Worm (Caenorhabditis elegans) whole organism, midembryonic: ENCODE results near the gene F58E6.11.
A peak's percentile ranks its signal among the peaks of the same experiment; 100 is the strongest.

Experiments used
- T22C8.4 ChIP-seq: fragments of 200-800 bp; sonication (Bioruptor generic); IDR thresholded peaks from 2 replicates; pipeline ENCODE4 v1.3.6; 2022; ENCODE audit warnings: missing genetic modification characterization, missing compliant biosample characterization
- cog-1 ChIP-seq: sonication (generic microtip); optimal IDR thresholded peaks from 2 replicates; lab custom pipeline; 2016; ENCODE audit warnings: missing genetic modification characterization, missing compliant biosample characterization
- flt-1 ChIP-seq: fragments of 200-800 bp; sonication (Bioruptor generic); IDR thresholded peaks from 2 replicates; pipeline ENCODE4 v1.3.6; 2022; ENCODE audit warnings: missing genetic modification characterization, missing compliant biosample characterization
- klf-2 ChIP-seq: fragments of 200-800 bp; sonication (Bioruptor generic); conservative IDR thresholded peaks from 2 replicates; pipeline ENCODE4 v1.3.6; 2022; ENCODE audit warnings: missing genetic modification reagents, missing genetic modification characterization, missing compliant biosample characterization
- med-1 ChIP-seq: sonication (generic microtip); optimal IDR thresholded peaks from 2 replicates; lab custom pipeline; 2017; ENCODE audit warnings: missing genetic modification characterization, mild to moderate bottlenecking, missing compliant biosample characterization, antibody characterized with exemption, missing genetic modification reagents; ENCODE audit not compliant: insufficient read depth
- ref-1 ChIP-seq: fragments of 200-800 bp; sonication (Bioruptor generic); conservative IDR thresholded peaks from 2 replicates; pipeline ENCODE4 v1.3.6; 2022; ENCODE audit warnings: missing genetic modification reagents, missing genetic modification characterization, missing compliant biosample characterization
- tab-1 ChIP-seq: fragments of 200-800 bp; sonication (Bioruptor generic); IDR thresholded peaks from 2 replicates; pipeline ENCODE4 v1.3.6; 2022; ENCODE audit warnings: missing genetic modification characterization, missing compliant biosample characterization
- ztf-23 ChIP-seq: fragments of 200-800 bp; sonication (Bioruptor generic); IDR thresholded peaks from 2 replicates; pipeline ENCODE4 v1.3.6; 2022; ENCODE audit warnings: missing genetic modification reagents, missing genetic modification characterization, missing compliant biosample characterization
- ztf-29 ChIP-seq: fragments of 200-800 bp; sonication (Bioruptor generic); IDR thresholded peaks from 2 replicates; pipeline ENCODE4 v1.3.6; 2022; ENCODE audit warnings: missing genetic modification reagents, missing genetic modification characterization, missing compliant biosample characterization

Gene F58E6.11

DNA sequence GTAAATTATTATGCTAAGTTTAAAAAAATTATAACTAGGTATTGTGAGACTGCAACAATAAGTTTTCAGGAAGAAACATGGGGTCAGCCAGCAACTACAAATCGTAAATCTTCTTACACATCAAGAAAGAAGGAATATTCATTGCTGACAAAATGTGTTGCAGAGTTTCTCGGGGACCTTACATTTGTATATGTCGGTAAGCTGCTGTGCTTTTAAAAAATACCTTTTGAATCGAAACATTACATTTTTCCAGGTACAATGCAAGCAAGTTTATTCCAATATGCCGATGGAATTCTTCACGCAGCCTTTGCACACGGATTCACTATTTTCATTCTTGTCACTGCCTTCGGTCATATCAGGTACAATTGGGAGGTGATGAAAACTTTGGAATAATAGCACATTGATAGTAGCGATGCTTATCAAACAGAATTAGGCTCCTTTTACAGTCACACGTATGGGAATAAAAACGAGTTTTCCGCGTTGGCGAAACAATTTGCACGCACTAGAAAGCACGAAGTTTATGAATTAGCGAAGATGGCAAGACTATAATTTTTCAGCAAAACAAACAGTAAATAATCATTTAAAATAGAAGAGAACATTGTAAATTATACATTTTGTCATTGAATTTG, 19.6 kb downstream of the F58E6.11 start:
- TF ChIP-seq cog-1 (no peak), tab-1 (no peak), T22C8.4 (no peak), ztf-23 (GFP tag; lab: Robert Waterston, UW) (no peak), med-1 (GFP tag; lab: Kevin White, UChicago) (no peak), klf-2 (no peak), flt-1 (GFP tag; lab: Robert Waterston, UW) (no peak), ref-1 (no peak), ztf-29 (GFP tag; lab: Robert Waterston, UW) (no peak)

DNA sequence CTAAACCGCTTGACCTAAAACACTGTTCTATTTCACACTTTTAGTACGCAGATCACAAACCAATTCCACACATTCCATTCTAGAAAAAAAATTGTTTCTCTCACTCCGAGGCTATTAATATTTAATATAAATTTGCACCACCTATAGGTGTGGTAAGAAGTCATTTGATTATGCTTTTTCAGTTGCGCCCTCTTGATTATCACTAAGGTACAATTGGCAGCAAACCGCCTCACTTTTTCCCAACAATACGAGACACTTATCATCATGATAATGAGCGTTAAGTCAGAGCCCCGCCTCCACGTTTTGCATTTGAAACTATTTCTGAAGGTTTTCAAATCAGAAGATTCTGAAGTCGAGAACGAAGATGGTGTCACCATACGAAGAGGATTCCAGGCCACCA, 20.5 kb downstream of the F58E6.11 start, which contains the start of gene aqp-4:
Gene aqp-4, plus strand, starts transcription at position 270 of the 400 bp plus-strand sequence.
- TF ChIP-seq klf-2 (no peak), ztf-29 (GFP tag; lab: Robert Waterston, UW) (no peak), ref-1 (no peak), cog-1 (no peak), ztf-23 (GFP tag; lab: Robert Waterston, UW) (no peak), flt-1 (GFP tag; lab: Robert Waterston, UW) (no peak)

DNA sequence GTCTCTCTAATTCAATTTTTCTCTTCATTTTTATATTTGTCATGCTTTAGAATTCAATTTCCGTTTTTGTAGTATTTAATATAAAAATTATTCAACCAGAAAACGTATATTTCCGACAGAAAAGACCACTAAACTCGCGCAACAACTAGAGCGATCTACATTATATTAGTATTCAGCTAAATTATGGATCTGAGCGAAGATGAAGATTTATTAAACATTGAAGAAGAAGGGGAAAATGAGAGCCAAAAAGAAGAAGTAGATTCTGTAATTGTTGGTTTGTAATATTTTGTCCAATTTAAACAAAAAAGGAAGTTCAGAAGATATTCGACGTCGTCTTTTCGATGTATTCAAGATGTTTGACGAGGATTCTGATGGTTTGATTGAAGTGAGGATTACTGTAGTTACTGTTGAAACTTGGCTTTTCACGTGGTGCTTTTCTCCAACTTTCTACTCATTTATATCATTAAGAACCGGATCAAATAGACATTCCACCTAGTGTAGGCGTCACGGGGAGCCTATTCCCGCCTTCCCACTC, 23.8 kb downstream of the F58E6.11 start, which contains the start of gene cal-7:
Gene cal-7, plus strand, starts transcription at position 184 of the 535 bp plus-strand sequence.
- TF ChIP-seq med-1 (GFP tag; lab: Kevin White, UChicago) (no peak), ztf-29 (GFP tag; lab: Robert Waterston, UW) (no peak), ref-1 (no peak), tab-1 (no peak), klf-2 (no peak), flt-1 (GFP tag; lab: Robert Waterston, UW) (no peak), ztf-23 (GFP tag; lab: Robert Waterston, UW) (no peak)

DNA sequence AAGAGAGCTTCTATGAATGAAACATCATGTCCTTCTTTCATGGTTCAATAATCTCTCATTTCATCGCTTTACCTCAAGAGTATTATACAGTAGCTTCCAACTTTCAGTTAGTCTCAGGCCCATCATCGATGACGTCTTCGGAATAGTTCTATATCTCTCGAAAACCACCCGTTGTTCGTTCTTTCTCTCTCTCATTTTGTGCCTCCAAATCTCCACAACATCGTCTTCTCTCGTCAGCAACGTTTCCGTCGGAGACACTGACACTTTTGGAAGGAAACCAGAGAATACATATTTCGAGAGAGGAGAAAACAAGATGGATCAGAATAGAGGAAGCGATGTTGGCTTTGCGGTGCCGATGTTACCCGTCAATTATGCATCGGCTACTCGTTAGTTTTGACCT, 25.9 kb downstream of the F58E6.11 start:
- TF ChIP-seq ref-1 = no peak
- TF ChIP-seq klf-2 = no peak
- no peak for TF ChIP-seq cog-1
- no peak for TF ChIP-seq ztf-23 (GFP tag; lab: Robert Waterston, UW)
- TF ChIP-seq tab-1 = no peak
- TF ChIP-seq T22C8.4 = no peak
- TF ChIP-seq ztf-29 (GFP tag; lab: Robert Waterston, UW) = no peak
- TF ChIP-seq med-1 (GFP tag; lab: Kevin White, UChicago) = no peak
- TF ChIP-seq flt-1 (GFP tag; lab: Robert Waterston, UW) = no peak

DNA sequence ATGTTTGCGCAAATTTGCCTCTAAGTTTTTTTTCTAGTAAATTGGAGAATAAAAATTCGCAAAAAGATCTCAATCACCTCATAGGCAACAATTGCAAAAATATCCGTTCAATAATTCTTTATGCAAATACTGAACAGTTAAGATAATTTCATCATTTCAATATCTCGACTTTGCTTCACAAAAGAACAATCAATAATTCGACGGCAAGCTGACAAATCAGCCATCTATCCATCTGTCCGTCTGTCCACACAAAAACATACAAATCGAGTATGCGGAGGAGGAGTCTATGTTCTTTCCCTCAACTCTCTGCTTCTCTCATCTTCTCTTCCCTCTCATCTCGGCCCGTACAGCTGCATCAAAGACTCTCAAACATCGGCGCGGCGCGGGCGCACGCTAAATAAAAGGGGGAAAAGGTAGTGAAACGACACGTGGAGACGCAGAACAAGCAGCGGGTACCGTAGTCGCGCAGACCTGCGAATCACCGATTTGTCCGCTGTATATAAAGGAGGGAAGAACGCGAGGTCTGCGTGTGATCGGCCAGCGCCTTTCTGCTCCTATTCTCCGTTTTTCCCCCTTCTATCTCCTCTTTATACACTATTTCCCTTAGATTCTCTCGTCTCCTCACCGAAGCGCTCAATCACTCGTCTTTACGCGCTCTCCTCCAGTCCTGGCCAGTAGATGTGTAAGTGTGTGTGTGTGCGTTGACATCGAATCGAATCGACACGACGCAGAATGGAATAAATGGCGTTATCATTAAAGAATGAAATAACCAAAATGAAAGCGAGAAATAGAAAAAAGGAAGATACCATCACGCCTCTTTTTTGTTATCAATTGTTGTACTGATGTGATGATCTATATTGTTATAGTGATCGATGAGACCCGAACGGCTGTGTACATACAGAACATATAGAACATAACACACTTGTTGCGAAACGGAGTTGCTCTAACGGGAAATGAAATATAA, 26.8 kb downstream of the F58E6.11 start:
- TF ChIP-seq ref-1 = 0 out of 2 replicates have a peak, but pooled peaks have one; percentile 27
- no peak for TF ChIP-seq ztf-29 (GFP tag; lab: Robert Waterston, UW)
- TF ChIP-seq med-1 (GFP tag; lab: Kevin White, UChicago) = no peak
- peak; percentile 73; the same call in 1 of the 2 replicates for TF ChIP-seq ztf-23 (GFP tag; lab: Robert Waterston, UW)
- no peak; the same call in 1 of the 2 replicates for TF ChIP-seq tab-1
- peak; percentile 97 for TF ChIP-seq cog-1
- TF ChIP-seq flt-1 (GFP tag; lab: Robert Waterston, UW) = peak; percentile 77
- no peak for TF ChIP-seq klf-2
- peak; percentile 63; the same call in 1 of the 2 replicates for TF ChIP-seq T22C8.4

DNA sequence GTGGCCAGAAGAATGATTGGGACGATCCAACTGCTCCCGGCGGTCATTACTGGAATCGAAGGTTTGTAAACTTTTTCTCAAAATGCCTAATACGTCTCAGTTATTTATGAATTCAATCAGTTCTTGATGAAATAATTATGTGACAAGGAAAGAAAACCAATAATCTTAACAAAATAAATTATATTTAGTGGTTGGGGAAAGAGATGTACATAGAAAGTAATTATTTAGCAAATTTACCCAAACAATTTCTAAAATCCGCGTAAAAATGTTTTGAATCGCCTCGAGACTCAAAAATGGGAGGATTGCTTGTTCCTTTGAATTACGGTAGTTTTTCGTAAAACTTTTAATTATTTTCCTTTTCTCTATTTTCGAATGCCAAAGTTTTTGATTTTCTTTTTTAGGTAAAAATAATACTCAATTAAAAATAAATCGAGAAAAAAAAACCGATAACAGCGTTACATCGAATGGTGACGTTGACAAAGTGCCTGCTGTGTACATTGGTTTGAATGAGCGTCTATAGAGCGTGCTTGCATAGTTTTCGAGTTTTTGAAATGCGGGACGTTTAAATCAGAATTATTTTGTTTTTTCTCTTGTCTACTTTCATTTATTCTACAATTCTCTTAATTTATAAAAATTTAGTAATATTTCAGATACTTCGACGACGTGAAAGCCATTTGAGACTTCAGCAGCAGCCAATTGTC, 28.2 kb downstream of the F58E6.11 start, which contains the start of the genes aagr-3 and drap-1:
Gene aagr-3, minus strand, starts transcription at position 51 of the 701 bp plus-strand sequence.
Gene drap-1, plus strand, starts transcription at position 645 of the 701 bp plus-strand sequence.
- TF ChIP-seq ref-1 (no peak), cog-1 (no peak), klf-2 (no peak), tab-1 (no peak), ztf-23 (GFP tag; lab: Robert Waterston, UW) (no peak), flt-1 (GFP tag; lab: Robert Waterston, UW) (no peak), T22C8.4 (no peak), ztf-29 (GFP tag; lab: Robert Waterston, UW) (no peak), med-1 (GFP tag; lab: Kevin White, UChicago) (no peak)

DNA sequence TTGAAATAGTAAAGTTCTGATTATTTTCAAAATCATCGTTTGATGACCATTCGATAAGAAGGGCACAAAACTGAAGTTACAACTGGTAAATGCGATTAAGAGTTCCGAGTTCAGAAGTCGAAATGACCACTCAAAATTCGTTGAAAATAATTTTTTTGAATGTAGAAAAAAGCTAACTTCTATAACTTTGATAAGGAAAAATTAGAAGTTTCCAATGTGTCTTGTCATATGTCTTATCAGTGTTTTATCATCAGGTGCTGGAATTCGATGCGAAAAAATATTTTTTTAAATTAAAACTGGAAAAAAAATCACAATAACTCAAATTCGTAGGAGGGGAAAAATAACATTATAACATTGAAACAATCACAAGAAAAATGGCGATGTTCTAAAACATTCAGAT, 32.1 kb downstream of the F58E6.11 start:
- no peak for TF ChIP-seq T22C8.4
- TF ChIP-seq tab-1 = no peak
- TF ChIP-seq ztf-23 (GFP tag; lab: Robert Waterston, UW) = no peak
- TF ChIP-seq klf-2 = no peak
- no peak for TF ChIP-seq flt-1 (GFP tag; lab: Robert Waterston, UW)
- TF ChIP-seq ztf-29 (GFP tag; lab: Robert Waterston, UW) = no peak

DNA sequence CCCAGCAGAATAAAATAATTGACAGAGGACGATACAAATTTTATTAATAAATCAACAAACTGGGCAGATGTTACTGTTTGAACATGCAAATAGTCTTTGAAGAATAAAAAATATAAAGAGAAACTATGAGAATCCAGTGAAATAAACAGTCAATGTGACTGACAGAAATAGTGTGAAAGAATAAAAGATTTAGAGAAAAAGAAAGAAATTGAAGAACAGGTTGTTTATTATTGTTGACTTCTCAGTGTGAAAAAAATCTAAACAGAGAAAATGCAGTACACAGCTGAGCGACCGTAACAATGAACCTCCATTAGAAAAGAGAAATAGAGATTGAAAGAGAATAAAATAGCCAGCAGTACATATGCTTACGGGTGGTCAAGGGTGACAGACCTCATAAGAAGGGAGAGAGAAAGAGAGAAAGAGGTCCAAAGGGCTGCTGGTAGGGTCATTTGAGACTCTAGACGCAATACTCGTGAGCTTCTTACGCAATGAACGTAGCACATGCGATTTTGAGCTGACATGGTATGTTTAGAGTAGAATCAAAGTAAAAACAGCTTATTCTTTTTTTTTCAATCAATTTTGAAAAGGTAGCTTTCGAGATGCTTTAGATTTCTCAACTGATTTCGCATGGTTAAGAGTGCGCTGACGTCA, 33.6 kb downstream of the F58E6.11 start, which contains the start of gene slcr-46.3:
Gene slcr-46.3, minus strand, starts transcription at position 86 of the 651 bp plus-strand sequence.
- no peak for TF ChIP-seq klf-2
- no peak for TF ChIP-seq ztf-29 (GFP tag; lab: Robert Waterston, UW)
- no peak for TF ChIP-seq cog-1
- TF ChIP-seq ztf-23 (GFP tag; lab: Robert Waterston, UW) = no peak
- no peak for TF ChIP-seq tab-1
- no peak for TF ChIP-seq T22C8.4
- TF ChIP-seq med-1 (GFP tag; lab: Kevin White, UChicago) = no peak
- no peak for TF ChIP-seq ref-1
- no peak; the same call in 1 of the 2 replicates for TF ChIP-seq flt-1 (GFP tag; lab: Robert Waterston, UW)
